Worm (Caenorhabditis elegans) whole organism, L4/young adult: ENCODE measurements around the gene nhr-255.

Experiments used
- dao-5 ChIP-seq: sonication (generic microtip); optimal IDR thresholded peaks from 2 replicates; lab custom pipeline; 2016; ENCODE audit warnings: missing genotype, missing genetic modification characterization, moderate library complexity, missing compliant biosample characterization
- him-1 ChIP-seq: sonication (generic microtip); optimal IDR thresholded peaks from 2 replicates; lab custom pipeline; 2016; ENCODE audit warnings: missing genotype, missing genetic modification reagents, missing genetic modification characterization, missing compliant biosample characterization

ce11 chrX:15707366-15707892, 35.0 kb upstream of the nhr-255 start:
- TF ChIP-seq him-1 (tag; lab: Kevin White, UChicago) (peak; percentile 39), dao-5 (tag; lab: Kevin White, UChicago) (no peak)
